Fruit fly (Drosophila melanogaster) whole organism, embryonic: ENCODE results near the gene sage.

ENCODE experiments used
- Ada2b ChIP-seq: fragments of 200-800 bp; sonication (Bioruptor generic); IDR thresholded peaks from 2 replicates; pipeline ENCODE4 v1.3.6; 2022; ENCODE audit warnings: missing biosample characterization, missing genetic modification characterization
- Adf1 ChIP-seq: fragments of 200-800 bp; sonication (Bioruptor generic); IDR thresholded peaks from 2 replicates; pipeline ENCODE4 v1.3.6; 2022; ENCODE audit warnings: missing biosample characterization, missing genetic modification characterization
- CG11504 ChIP-seq: fragments of 200-800 bp; sonication (Bioruptor generic); optimal IDR thresholded peaks from 3 replicates; lab custom pipeline; 2019; ENCODE audit warnings: missing biosample characterization, mild to moderate bottlenecking, missing genetic modification characterization, moderate library complexity
- CG12155 ChIP-seq: fragments of 200-800 bp; sonication (Bioruptor generic); optimal IDR thresholded peaks from 3 replicates; lab custom pipeline; 2016; ENCODE audit warnings: missing biosample characterization, missing genetic modification characterization
- CG12769 ChIP-seq: fragments of 200-800 bp; sonication (Bioruptor generic); optimal IDR thresholded peaks from 2 replicates; lab custom pipeline; 2019; ENCODE audit warnings: missing biosample characterization, mild to moderate bottlenecking, missing genetic modification characterization, moderate library complexity
- CG13296 ChIP-seq: fragments of 200-800 bp; sonication (Bioruptor generic); optimal IDR thresholded peaks from 3 replicates; lab custom pipeline; 2018; ENCODE audit warnings: missing biosample characterization, mild to moderate bottlenecking, missing genetic modification characterization
- CG16813 ChIP-seq: fragments of 200-800 bp; sonication (Bioruptor generic); IDR thresholded peaks from 3 replicates; pipeline ENCODE4 v1.3.6; 2022; ENCODE audit warnings: missing biosample characterization, missing genetic modification characterization; ENCODE audit not compliant: partially characterized antibody
- CG2875 ChIP-seq: fragments of 200-800 bp; sonication (Bioruptor generic); optimal IDR thresholded peaks from 2 replicates; lab custom pipeline; 2017; ENCODE audit warnings: missing biosample characterization, mild to moderate bottlenecking, missing genetic modification characterization, missing genetic modification reagents
- CG2889 ChIP-seq: fragments of 200-800 bp; sonication (Bioruptor generic); IDR thresholded peaks from 3 replicates; pipeline ENCODE4 v1.3.6; 2022; ENCODE audit warnings: missing biosample characterization, missing genetic modification characterization
- CG30403 ChIP-seq: fragments of 200-800 bp; sonication (Bioruptor generic); optimal IDR thresholded peaks from 3 replicates; lab custom pipeline; 2016; ENCODE audit warnings: missing biosample characterization, missing genetic modification characterization
- CG32532 ChIP-seq: fragments of 200-800 bp; sonication (Bioruptor generic); IDR thresholded peaks from 2 replicates; pipeline ENCODE4 v1.3.6; 2022; ENCODE audit warnings: missing biosample characterization, missing genetic modification characterization
- CG3838 ChIP-seq: fragments of 200-800 bp; sonication (Bioruptor generic); optimal IDR thresholded peaks from 3 replicates; lab custom pipeline; 2016; ENCODE audit warnings: missing biosample characterization, missing genetic modification characterization
- CG3847 ChIP-seq: fragments of 200-800 bp; sonication (Bioruptor generic); IDR thresholded peaks from 2 replicates; pipeline ENCODE4 v1.3.6; 2022; ENCODE audit warnings: missing biosample characterization, missing genetic modification characterization
- CG4360 ChIP-seq: fragments of 200-800 bp; sonication (Bioruptor generic); IDR thresholded peaks from 2 replicates; pipeline ENCODE4 v1.3.6; 2022; ENCODE audit warnings: missing biosample characterization, missing genetic modification characterization
- CG5953 ChIP-seq: fragments of 200-800 bp; sonication (Bioruptor generic); IDR thresholded peaks from 2 replicates; pipeline ENCODE4 v1.3.6; 2022; ENCODE audit warnings: missing biosample characterization, missing genetic modification characterization
- CG6654 ChIP-seq: fragments of 200-800 bp; sonication (Bioruptor generic); optimal IDR thresholded peaks from 2 replicates; lab custom pipeline; 2017; ENCODE audit warnings: missing biosample characterization, mild to moderate bottlenecking, missing genetic modification characterization
- CG6813 ChIP-seq: fragments of 200-800 bp; sonication (Bioruptor generic); optimal IDR thresholded peaks from 2 replicates; lab custom pipeline; 2017; ENCODE audit warnings: missing biosample characterization, missing genetic modification characterization, mild to moderate bottlenecking, moderate library complexity, missing genetic modification reagents
- CG7357 ChIP-seq: fragments of 200-800 bp; sonication (Bioruptor generic); IDR thresholded peaks from 3 replicates; pipeline ENCODE4 v1.3.6; 2022; ENCODE audit warnings: missing biosample characterization, missing genetic modification characterization
- CG7839 ChIP-seq: fragments of 200-800 bp; sonication (Bioruptor generic); optimal IDR thresholded peaks from 3 replicates; lab custom pipeline; 2018; ENCODE audit warnings: missing biosample characterization, mild to moderate bottlenecking, missing genetic modification characterization, moderate library complexity
- CG7963 ChIP-seq: fragments of 200-800 bp; sonication (Bioruptor generic); IDR thresholded peaks from 3 replicates; pipeline ENCODE4 v1.3.6; 2022; ENCODE audit warnings: missing biosample characterization, missing genetic modification characterization; ENCODE audit not compliant: partially characterized antibody
- CG8281 ChIP-seq: fragments of 200-800 bp; sonication (Bioruptor generic); optimal IDR thresholded peaks from 2 replicates; lab custom pipeline; 2018; ENCODE audit warnings: missing biosample characterization, mild to moderate bottlenecking, missing genetic modification characterization, moderate library complexity
- CG8478 ChIP-seq: fragments of >200 bp; optimal IDR thresholded peaks from 2 replicates; lab custom pipeline; 2018
- Dfd ChIP-seq, 2 experiments: fragments of >200 bp; optimal IDR thresholded peaks; 2 replicates each; lab custom pipeline; 2017; ENCODE audit warnings: missing biosample characterization in 2 of 2, missing genetic modification characterization in 2 of 2
- H2.0 ChIP-seq: fragments of 200-800 bp; sonication (Bioruptor generic); IDR thresholded peaks from 2 replicates; pipeline ENCODE4 v1.3.6; 2022; ENCODE audit warnings: missing biosample characterization, missing genetic modification characterization
- Hsf ChIP-seq: fragments of 200-800 bp; sonication (Bioruptor generic); optimal IDR thresholded peaks from 3 replicates; lab custom pipeline; 2016; ENCODE audit warnings: missing biosample characterization, missing genetic modification characterization
- Oaz ChIP-seq: fragments of 200-800 bp; sonication (Bioruptor generic); IDR thresholded peaks from 2 replicates; pipeline ENCODE4 v1.3.6; 2022; ENCODE audit warnings: missing biosample characterization, missing genetic modification characterization
- Rfx ChIP-seq: fragments of 200-800 bp; sonication (Bioruptor generic); IDR thresholded peaks from 2 replicates; pipeline ENCODE4 v1.3.6; 2022; ENCODE audit warnings: missing biosample characterization, missing genetic modification characterization
- Tbp ChIP-seq: fragments of >200 bp; optimal IDR thresholded peaks from 2 replicates; lab custom pipeline; 2018; ENCODE audit warnings: missing biosample characterization, missing genetic modification characterization
- ara ChIP-seq: fragments of 200-800 bp; sonication (Bioruptor generic); IDR thresholded peaks from 2 replicates; pipeline ENCODE4 v1.3.6; 2022; ENCODE audit warnings: missing biosample characterization, missing genetic modification characterization
- chinmo ChIP-seq: fragments of 200-800 bp; sonication (Bioruptor generic); IDR thresholded peaks from 4 replicates; pipeline ENCODE4 v1.3.6; 2022; ENCODE audit warnings: missing biosample characterization, missing genetic modification characterization; ENCODE audit not compliant: partially characterized antibody
- crol ChIP-seq: fragments of 200-800 bp; sonication (Bioruptor generic); IDR thresholded peaks from 2 replicates; pipeline ENCODE4 v1.3.6; 2022; ENCODE audit warnings: missing biosample characterization, missing genetic modification characterization
- cwo ChIP-seq: fragments of 200-800 bp; sonication (Bioruptor generic); optimal IDR thresholded peaks from 3 replicates; lab custom pipeline; 2017; ENCODE audit warnings: missing biosample characterization, missing genetic modification characterization, mild to moderate bottlenecking, moderate library complexity, missing genetic modification reagents
- dimm ChIP-seq: fragments of 200-800 bp; sonication (Bioruptor generic); IDR thresholded peaks from 2 replicates; pipeline ENCODE4 v1.3.6; 2022; ENCODE audit warnings: missing biosample characterization, missing genetic modification characterization
- gem ChIP-seq: fragments of 200-800 bp; sonication (Bioruptor generic); optimal IDR thresholded peaks from 2 replicates; lab custom pipeline; 2019; ENCODE audit warnings: missing biosample characterization, mild to moderate bottlenecking, missing genetic modification characterization, moderate library complexity
- ken ChIP-seq: fragments of 200-800 bp; sonication (Bioruptor generic); IDR thresholded peaks from 3 replicates; pipeline ENCODE4 v1.3.6; 2022; ENCODE audit warnings: missing biosample characterization, missing genetic modification characterization
- maf-S ChIP-seq: fragments of 200-800 bp; sonication (Bioruptor generic); optimal IDR thresholded peaks from 2 replicates; lab custom pipeline; 2016; ENCODE audit warnings: missing biosample characterization, missing genetic modification characterization
- pita ChIP-seq: fragments of 200-800 bp; sonication (Bioruptor generic); optimal IDR thresholded peaks from 2 replicates; lab custom pipeline; 2017; ENCODE audit warnings: missing biosample characterization, mild to moderate bottlenecking, missing genetic modification characterization
- pnt ChIP-seq: fragments of 200-800 bp; sonication (Bioruptor generic); optimal IDR thresholded peaks from 3 replicates; lab custom pipeline; 2016; ENCODE audit warnings: missing biosample characterization, missing genetic modification characterization
- sim ChIP-seq: fragments of 200-800 bp; sonication (Bioruptor generic); IDR thresholded peaks from 2 replicates; pipeline ENCODE4 v1.3.6; 2022; ENCODE audit warnings: missing biosample characterization, missing genetic modification characterization
- slbo ChIP-seq: fragments of 200-800 bp; sonication (Bioruptor generic); IDR thresholded peaks from 2 replicates; pipeline ENCODE4 v1.3.6; 2022; ENCODE audit warnings: missing biosample characterization, missing genetic modification characterization
- sob ChIP-seq: fragments of 200-800 bp; sonication (Bioruptor generic); IDR thresholded peaks from 2 replicates; pipeline ENCODE4 v1.3.6; 2022; ENCODE audit warnings: missing biosample characterization, missing genetic modification characterization
- stwl ChIP-seq: fragments of 200-800 bp; sonication (Bioruptor generic); optimal IDR thresholded peaks from 3 replicates; lab custom pipeline; 2018; ENCODE audit warnings: missing biosample characterization, mild to moderate bottlenecking, missing genetic modification characterization, moderate library complexity
- wor ChIP-seq: fragments of 200-800 bp; sonication (Bioruptor generic); IDR thresholded peaks from 2 replicates; pipeline ENCODE4 v1.3.6; 2022; ENCODE audit warnings: missing biosample characterization, missing genetic modification characterization

sage gene

dm6 chr3R:9234756-9235255, 29.1 kb downstream of the sage start (continued):
- TF ChIP-seq CG11504 (tag; lab: Kevin White, UChicago): peak; percentile 1
- no peak for TF ChIP-seq wor
- no peak for TF ChIP-seq CG12155
- no peak for TF ChIP-seq CG5953
- TF ChIP-seq CG8281 (tag; lab: Kevin White, UChicago): no peak
- 0 out of 3 replicates have a peak, but pooled peaks have one; percentile 22 for TF ChIP-seq CG7357 (GFP tag; lab: Robert Waterston, UW)
- TF ChIP-seq CG30403 (GFP tag; lab: Kevin White, UChicago): no peak
- TF ChIP-seq dimm (GFP tag; lab: Robert Waterston, UW): no peak
- no peak for TF ChIP-seq CG12769 (tag; lab: Kevin White, UChicago)
- peak; percentile 34; the same call in 1 of the 2 replicates for TF ChIP-seq slbo
- no peak for TF ChIP-seq sim (GFP tag; lab: Robert Waterston, UW)
- TF ChIP-seq Ada2b (GFP tag; lab: Robert Waterston, UW): no peak
- no peak for TF ChIP-seq ken (GFP tag; lab: Robert Waterston, UW)
- TF ChIP-seq H2.0 (GFP tag; lab: Robert Waterston, UW): no peak
- TF ChIP-seq CG3847: no peak
- no peak for TF ChIP-seq maf-S (GFP tag; lab: Kevin White, UChicago)
- no peak for TF ChIP-seq sob (GFP tag; lab: Robert Waterston, UW)
- TF ChIP-seq cwo: no peak

DNA sequence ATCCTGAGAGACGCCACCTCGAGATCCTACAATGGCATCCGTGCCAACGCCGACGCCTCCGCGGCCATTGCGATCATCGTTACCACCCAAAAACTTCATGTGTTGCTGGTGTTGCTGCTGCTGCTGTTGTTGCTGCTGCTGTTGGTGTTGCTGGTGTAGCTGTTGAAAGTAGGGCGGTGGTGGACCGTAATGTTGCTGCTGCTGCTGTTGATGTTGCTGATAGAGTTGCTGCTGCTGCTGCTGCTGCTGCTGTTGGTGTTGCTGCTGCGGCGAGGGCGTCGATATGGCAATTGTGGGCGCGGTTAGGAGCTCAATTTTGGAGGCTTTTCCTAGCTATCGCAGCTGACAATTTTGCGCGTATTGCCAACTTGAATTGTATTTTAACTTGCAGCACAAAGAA, 30.2 kb downstream of the sage start:
- TF ChIP-seq CG6813 (GFP tag; lab: Kevin White, UChicago): no peak
- 0 out of 4 replicates have a peak, but pooled peaks have one; percentile 24 for TF ChIP-seq chinmo (GFP tag; lab: Robert Waterston, UW)
- no peak for TF ChIP-seq CG7839 (tag; lab: Kevin White, UChicago)
- no peak for TF ChIP-seq Adf1 (GFP tag; lab: Robert Waterston, UW)
- TF ChIP-seq Hsf: no peak
- TF ChIP-seq CG2875 (GFP tag; lab: Kevin White, UChicago): no peak
- no peak for TF ChIP-seq Oaz (GFP tag; lab: Robert Waterston, UW)
- 0 out of 3 replicates have a peak, but pooled peaks have one; percentile 19 for TF ChIP-seq CG7963 (GFP tag; lab: Robert Waterston, UW)
- TF ChIP-seq Tbp: no peak
- TF ChIP-seq CG8478: peak; percentile 22
- TF ChIP-seq CG2889 (GFP tag; lab: Robert Waterston, UW): no peak
- TF ChIP-seq CG11504 (tag; lab: Kevin White, UChicago): peak; percentile 92
- no peak for TF ChIP-seq gem (tag; lab: Kevin White, UChicago)
- TF ChIP-seq CG32532 (GFP tag; lab: Robert Waterston, UW): 0 out of 2 replicates have a peak, but pooled peaks have one; percentile 37
- TF ChIP-seq CG13296: no peak
- peak; percentile 37 for TF ChIP-seq stwl
- no peak for TF ChIP-seq pnt (GFP tag; lab: Kevin White, UChicago)
- 0 out of 2 replicates have a peak, but pooled peaks have one; percentile 3 for TF ChIP-seq crol
- TF ChIP-seq pita (GFP tag; lab: Kevin White, UChicago): no peak
- TF ChIP-seq CG4360 (GFP tag; lab: Robert Waterston, UW): 0 out of 2 replicates have a peak, but pooled peaks have one; percentile 27
- TF ChIP-seq Rfx (GFP tag; lab: Robert Waterston, UW): no peak
- peak in 1 of 2 experiments; percentile 95 for TF ChIP-seq Dfd (GFP tag; optimal IDR thresholded peaks at IDR 0.05; lab: Kevin White, UChicago)
- TF ChIP-seq CG16813: 0 out of 3 replicates have a peak, but pooled peaks have one; percentile 18
- TF ChIP-seq ara (GFP tag; lab: Robert Waterston, UW): no peak
- peak; percentile 18 for TF ChIP-seq CG6654 (GFP tag; lab: Kevin White, UChicago)
- no peak for TF ChIP-seq CG3838
